Worm (Caenorhabditis elegans) whole organism, mixed stage, embryonic: ENCODE results near the gene fbxa-90.

Experiments used
- nhr-12 ChIP-seq: fragments of 150-350 bp; optimal IDR thresholded peaks from 2 replicates; lab custom pipeline; 2014; ENCODE audit warnings: missing biosample characterization, missing genetic modification characterization
- nhr-237 ChIP-seq: fragments of 150-350 bp; optimal IDR thresholded peaks from 2 replicates; lab custom pipeline; 2014; ENCODE audit warnings: missing biosample characterization, missing genetic modification characterization
- ztf-11 ChIP-seq: fragments of 150-350 bp; optimal IDR thresholded peaks from 2 replicates; lab custom pipeline; 2014; ENCODE audit warnings: missing biosample characterization, missing genetic modification characterization

DNA sequence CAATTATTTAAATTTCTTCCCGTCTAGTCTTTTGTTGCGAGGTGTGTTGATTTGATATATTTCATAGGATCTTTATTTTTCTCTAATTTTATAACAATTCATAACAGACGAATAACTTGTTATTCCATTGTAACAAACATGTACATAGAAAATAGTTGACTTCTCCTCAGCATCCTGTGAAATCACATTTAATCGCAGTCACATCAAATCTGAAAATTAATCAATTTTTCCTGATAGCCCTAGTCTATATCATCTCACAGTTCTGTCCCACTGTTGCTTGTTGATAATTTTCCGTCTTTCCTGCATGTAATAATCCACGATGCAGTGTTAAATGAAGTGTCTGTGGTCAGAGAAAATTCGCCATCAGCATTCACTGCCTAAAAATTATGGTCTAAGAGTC lies 21.2 kb downstream of the fbxa-90 start:
- TF ChIP-seq nhr-12 (tag; lab: Kevin White, UChicago): no peak
- no peak for TF ChIP-seq ztf-11 (tag; lab: Kevin White, UChicago)
- TF ChIP-seq nhr-237 (tag; lab: Kevin White, UChicago): no peak
